ENCODE assay signal across 3 worm cellular contexts in genomic region chrIII:2460403-2460802, ce11.
TF ChIP-seq lines count a peak whose summit lies in the region.
"Not testable (repeated sequence)": the region's sequence is repeated elsewhere in the genome, so short reads cannot be mapped to it uniquely, and the experiment has no call there.

No protein-coding gene starts in this region.

TF ChIP-seq in whole organism, L4 larva, 104 proteins besides CTCF, POLR2A, EP300 and RAD21:
- TF ChIP-seq lim-7 (GFP tag; IDR thresholded peaks at IDR 0.05; lab: Robert Waterston, UW) (0 out of 2 replicates have a peak, but pooled peaks have one; percentile 18), dmd-8 (GFP tag; IDR thresholded peaks at IDR 0.05; lab: Robert Waterston, UW) (peak; percentile 77), saeg-2 (GFP tag; IDR thresholded peaks at IDR 0.05; lab: Robert Waterston, UW) (0 out of 2 replicates have a peak, but pooled peaks have one; percentile 20), lin-38 (GFP tag; IDR thresholded peaks at IDR 0.05; lab: Robert Waterston, UW) (peak; percentile 64), pha-4 (GFP tag; IDR thresholded peaks at IDR 0.05; lab: Robert Waterston, UW) (0 out of 2 replicates have a peak, but pooled peaks have one; percentile 36), snpc-1.2 (GFP tag; IDR thresholded peaks at IDR 0.05; lab: Robert Waterston, UW) (0 out of 2 replicates have a peak, but pooled peaks have one; percentile 31), egl-43 (GFP tag; IDR thresholded peaks at IDR 0.05; lab: Robert Waterston, UW) (0 out of 2 replicates have a peak, but pooled peaks have one; percentile 57)
- TF ChIP-seq pha-4 (tag; optimal IDR thresholded peaks at IDR 0.05; lab: Kevin White, UChicago): not testable (repeated sequence)

TF ChIP-seq in whole organism, early embryonic, 17 proteins besides CTCF, POLR2A, EP300 and RAD21:
- TF ChIP-seq pes-1 (GFP tag; IDR thresholded peaks at IDR 0.05; lab: Robert Waterston, UW): 0 out of 2 replicates have a peak, but pooled peaks have one; percentile 16
TF ChIP-seq in whole organism, early embryonic: peak in this region for 1; not testable (repeated sequence) for 16.

TF ChIP-seq in whole organism, young adult, 124 proteins besides CTCF, POLR2A, EP300 and RAD21:
- TF ChIP-seq hmg-20 (GFP tag; IDR thresholded peaks at IDR 0.05; lab: Robert Waterston, UW): 0 out of 2 replicates have a peak, but pooled peaks have one; percentile 9
- TF ChIP-seq rpc-1 (optimal IDR thresholded peaks at IDR 0.05; lab: Kevin White, UChicago): not testable (repeated sequence)
- TF ChIP-seq rpc-1 (tag; optimal IDR thresholded peaks at IDR 0.05; lab: Kevin White, UChicago): peak; percentile 48
- TF ChIP-seq madf-6 (GFP tag; IDR thresholded peaks at IDR 0.05; lab: Robert Waterston, UW): peak; percentile 64
- peak; percentile 49; the same call in 1 of the 2 replicates for TF ChIP-seq egl-44 (GFP tag; IDR thresholded peaks at IDR 0.05; lab: Robert Waterston, UW)
- TF ChIP-seq D2030.7 (GFP tag; IDR thresholded peaks at IDR 0.05; lab: Robert Waterston, UW): peak; percentile 53; the same call in 1 of the 2 replicates
- peak; percentile 74 for TF ChIP-seq lin-26 (GFP tag; IDR thresholded peaks at IDR 0.05; lab: Robert Waterston, UW)
- 0 out of 2 replicates have a peak, but pooled peaks have one; percentile 26 for TF ChIP-seq mcd-1 (GFP tag; IDR thresholded peaks at IDR 0.05; lab: Robert Waterston, UW)
- peak; percentile 39 for TF ChIP-seq F33H1.4 (GFP tag; IDR thresholded peaks at IDR 0.05; lab: Robert Waterston, UW)
- 0 out of 2 replicates have a peak, but pooled peaks have one; percentile 8 for TF ChIP-seq hmg-1.2 (GFP tag; IDR thresholded peaks at IDR 0.05; lab: Robert Waterston, UW)
